Fruit fly (Drosophila melanogaster) whole organism: ENCODE measurements around the gene Eip74EF.

Experiments used
- CG8478 ChIP-seq: fragments of >200 bp; optimal IDR thresholded peaks from 2 replicates; lab custom pipeline; 2018; ENCODE audit warnings: inconsistent platforms
- Dll ChIP-seq: fragments of >200 bp; optimal IDR thresholded peaks from 2 replicates; lab custom pipeline; 2017
- EcR ChIP-seq, 2 experiments: fragments of >200 bp; optimal IDR thresholded peaks; 2 replicates each; lab custom pipeline; 2017; ENCODE audit warnings: missing biosample characterization in 2 of 2, missing genetic modification characterization in 2 of 2, missing genetic modification reagents in 2 of 2

- TF ChIP-seq Dll (lab: Kevin White, UChicago), result no peak
- no peak for TF ChIP-seq EcR (GFP tag; optimal IDR thresholded peaks at IDR 0.05; lab: Kevin White, UChicago)
- TF ChIP-seq CG8478 (lab: Kevin White, UChicago), result no peak
Measured at dm6 chr3L:17647543-17647942, 28.4 kb upstream of the Eip74EF start.
